Worm (Caenorhabditis elegans): ENCODE results near the gene atln-2.

atln-2 gene

DNA sequence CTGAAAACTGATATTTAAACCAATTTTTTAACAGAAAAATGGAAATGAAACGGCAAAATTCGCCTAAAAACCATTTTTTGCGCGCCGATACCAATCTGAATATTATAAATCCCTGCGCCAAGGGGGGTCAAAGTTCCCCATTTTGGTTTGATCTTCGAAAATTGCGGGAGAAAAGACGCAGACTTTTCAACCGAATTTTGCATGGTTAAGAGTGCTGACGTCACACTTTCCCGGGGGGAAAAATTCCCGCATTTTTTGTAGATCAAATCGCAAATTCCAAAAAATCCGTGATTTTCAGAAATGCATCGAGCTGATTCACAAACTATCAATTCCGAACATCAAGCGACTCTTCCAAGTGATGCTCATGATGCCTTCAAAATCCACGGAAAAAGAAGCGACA is 48.2 kb downstream of the atln-2 start:
- no peak for TF ChIP-seq skn-1 (tag; optimal IDR thresholded peaks at IDR 0.05)
- TF ChIP-seq unc-98 (GFP tag; IDR thresholded peaks at IDR 0.05) = no peak
- TF ChIP-seq ceh-82 (tag; optimal IDR thresholded peaks at IDR 0.05) = no peak
- no peak for TF ChIP-seq irx-1 (tag; optimal IDR thresholded peaks at IDR 0.05)
- no peak for TF ChIP-seq ceh-88 (GFP tag; IDR thresholded peaks at IDR 0.05)
- no peak for TF ChIP-seq ces-1 (GFP tag; optimal IDR thresholded peaks at IDR 0.05)
- TF ChIP-seq C34B4.2 (tag; optimal IDR thresholded peaks at IDR 0.05) = no peak
- TF ChIP-seq unc-30 (tag; optimal IDR thresholded peaks at IDR 0.05) = no peak
- no peak for TF ChIP-seq nhr-85 (tag)
- TF ChIP-seq efl-1 (optimal IDR thresholded peaks at IDR 0.05) = no peak
- no peak for TF ChIP-seq efl-1 (GFP tag; optimal IDR thresholded peaks at IDR 0.05 in 1 of 2)
- TF ChIP-seq nhr-12 (tag; optimal IDR thresholded peaks at IDR 0.05) = no peak
- no peak for TF ChIP-seq lin-35 (GFP tag; optimal IDR thresholded peaks at IDR 0.05)
- no peak for TF ChIP-seq nhr-19 (GFP tag; conservative IDR thresholded peaks at IDR 0.05)
- TF ChIP-seq mep-1 (tag; optimal IDR thresholded peaks at IDR 0.05) = no peak
- TF ChIP-seq pag-3 (tag; optimal IDR thresholded peaks at IDR 0.05; ENCODE audit: borderline replicate concordance, insufficient read depth) = no peak

DNA sequence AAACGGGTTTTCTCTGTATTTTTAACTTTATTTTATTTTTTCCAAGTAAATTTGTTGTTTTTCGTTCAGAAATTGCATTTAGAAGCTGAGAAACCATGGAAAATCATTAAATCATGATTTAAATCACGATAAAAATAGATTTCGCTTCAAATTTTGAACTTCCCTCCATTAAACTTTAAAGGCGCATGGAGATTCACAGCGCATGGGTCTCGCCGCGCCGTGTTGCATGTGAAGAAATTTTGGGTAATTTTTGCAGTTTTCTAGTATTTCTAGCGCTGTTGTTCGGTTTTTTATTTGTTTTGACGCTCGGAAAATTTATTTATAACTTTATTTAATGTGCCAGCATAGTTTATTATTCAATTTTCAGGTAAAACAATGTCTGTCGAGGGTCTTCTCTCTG is 55.6 kb downstream of the atln-2 start, which contains the start of gene eef-1B.2:
Gene eef-1B.2, plus strand, starts transcription at position 358 of the 400 bp plus-strand sequence.
- no peak for TF ChIP-seq fkh-4 (tag; optimal IDR thresholded peaks at IDR 0.05; ENCODE audit: borderline replicate concordance)
- no peak for TF ChIP-seq nhr-28 (tag; optimal IDR thresholded peaks at IDR 0.05)
- peak; percentile 76 for TF ChIP-seq skn-1 (tag; optimal IDR thresholded peaks at IDR 0.05)
- TF ChIP-seq nhr-47 (tag; optimal IDR thresholded peaks at IDR 0.05) = peak; percentile 65
- TF ChIP-seq ceh-90 (tag; optimal IDR thresholded peaks at IDR 0.05) = no peak
- peak; percentile 72 for TF ChIP-seq xbp-1 (tag; optimal IDR thresholded peaks at IDR 0.05)
- TF ChIP-seq pax-3 (tag; optimal IDR thresholded peaks at IDR 0.05) = no peak
- no peak for TF ChIP-seq lin-14 (GFP tag; optimal IDR thresholded peaks at IDR 0.05)
- no peak for TF ChIP-seq ztf-4 (tag; optimal IDR thresholded peaks at IDR 0.05)
- TF ChIP-seq elt-2 (tag; optimal IDR thresholded peaks at IDR 0.05) = no peak
- peak; percentile 52 for TF ChIP-seq isw-1 (GFP tag; IDR thresholded peaks at IDR 0.05)
- peak in 1 of 6 experiments; percentile 75 for TF ChIP-seq elt-3 (tag; optimal IDR thresholded peaks at IDR 0.05)
- TF ChIP-seq nhr-77 (tag; optimal IDR thresholded peaks at IDR 0.05) = peak; percentile 21
- peak; percentile 8 for TF ChIP-seq unc-86 (tag; optimal IDR thresholded peaks at IDR 0.05)
- peak; percentile 48 for TF ChIP-seq swsn-7 (tag; optimal IDR thresholded peaks at IDR 0.05)
- TF ChIP-seq pqm-1 (tag; optimal IDR thresholded peaks at IDR 0.05) = no peak
- peak; percentile 93 to 95 (median 93) for TF ChIP-seq dpl-1 (GFP tag; optimal IDR thresholded peaks at IDR 0.05)
- no peak for TF ChIP-seq irx-1 (tag; optimal IDR thresholded peaks at IDR 0.05)
- TF ChIP-seq mep-1 (tag; optimal IDR thresholded peaks at IDR 0.05) = peak; percentile 84
- peak; percentile 29 for TF ChIP-seq nhr-237 (tag; optimal IDR thresholded peaks at IDR 0.05)
- TF ChIP-seq unc-130 (tag; optimal IDR thresholded peaks at IDR 0.05) = peak; percentile 73
- peak; percentile 80 for TF ChIP-seq C16A3.4 (tag; optimal IDR thresholded peaks at IDR 0.05)
- peak; percentile 47 for TF ChIP-seq lin-13 (GFP tag; optimal IDR thresholded peaks at IDR 0.05)
- TF ChIP-seq egl-13 (tag; optimal IDR thresholded peaks at IDR 0.05) = peak; percentile 16
- TF ChIP-seq Y116A8C.19 (tag; optimal IDR thresholded peaks at IDR 0.05; ENCODE audit: borderline replicate concordance) = no peak
- TF ChIP-seq mdl-1 (tag; optimal IDR thresholded peaks at IDR 0.05) = peak in 1 of 2 experiments; percentile 71
- no peak for TF ChIP-seq grh-1 (GFP tag; IDR thresholded peaks at IDR 0.05)
- no peak for TF ChIP-seq mab-9 (GFP tag; IDR thresholded peaks at IDR 0.05)
- peak; percentile 16 for TF ChIP-seq nhr-85 (tag)
- TF ChIP-seq sox-4 (tag; optimal IDR thresholded peaks at IDR 0.05) = no peak
- no peak for TF ChIP-seq nhr-84 (tag; optimal IDR thresholded peaks at IDR 0.05)
- TF ChIP-seq zip-4 (GFP tag; optimal IDR thresholded peaks at IDR 0.05) = no peak
- peak in 2 of 3 experiments; percentile 47 to 62 for TF ChIP-seq ceh-82 (tag; optimal IDR thresholded peaks at IDR 0.05)
- TF ChIP-seq hpl-2 (GFP tag; optimal IDR thresholded peaks at IDR 0.05) = no peak
- peak; percentile 26 for TF ChIP-seq dsc-1 (tag; optimal IDR thresholded peaks at IDR 0.05)
- peak; percentile 57 for TF ChIP-seq blmp-1 (tag; optimal IDR thresholded peaks at IDR 0.05)
- TF ChIP-seq nhr-11 (tag; optimal IDR thresholded peaks at IDR 0.05) = no peak
- peak; percentile 94 to 96 for TF ChIP-seq lin-35 (GFP tag; optimal IDR thresholded peaks at IDR 0.05)
- TF ChIP-seq snu-23 (GFP tag; optimal IDR thresholded peaks at IDR 0.05) = peak; percentile 78
- TF ChIP-seq jun-1 (tag; optimal IDR thresholded peaks at IDR 0.05) = peak; percentile 20
- TF ChIP-seq lin-15B (tag; optimal IDR thresholded peaks at IDR 0.05) = peak; percentile 59
- TF ChIP-seq rnt-1 (tag; optimal IDR thresholded peaks at IDR 0.05) = no peak

All from whole organism, L1 larva.